Worm (Caenorhabditis elegans): ENCODE results near the gene orc-3.

DNA sequence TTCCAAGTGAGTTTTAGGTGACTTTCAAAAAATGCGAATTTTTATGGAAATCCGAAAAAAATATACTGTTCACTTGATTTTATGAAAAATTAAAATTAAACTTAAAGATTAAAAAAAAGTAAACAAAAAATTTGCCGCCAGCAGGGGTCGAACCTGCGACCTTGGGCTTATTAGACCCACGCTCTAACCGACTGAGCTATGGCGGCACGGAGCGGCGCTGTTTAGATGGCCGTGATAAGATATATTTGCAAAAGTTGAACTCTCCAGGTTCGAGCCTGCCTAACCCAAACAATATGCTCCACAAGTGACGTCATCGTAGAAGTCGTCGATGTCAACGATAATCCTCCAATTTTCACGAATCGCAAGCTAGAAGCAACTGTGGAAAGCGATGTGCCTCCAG, 43.3 kb upstream of the orc-3 start:
- TF ChIP-seq pha-4 (tag; optimal IDR thresholded peaks at IDR 0.05) (no peak), ama-1 (optimal IDR thresholded peaks at IDR 0.05) (no peak), ama-1 (GFP tag; optimal IDR thresholded peaks at IDR 0.05) (no peak), nfya-1 (tag; optimal IDR thresholded peaks at IDR 0.05; ENCODE audit: borderline replicate concordance, insufficient read depth) (no peak), nhr-120 (GFP tag; IDR thresholded peaks at IDR 0.05) (no peak), F10E7.11 (tag; optimal IDR thresholded peaks at IDR 0.05) (no peak), Y53G8AR.9 (GFP tag; conservative IDR thresholded peaks at IDR 0.05) (no peak), nhr-80 (tag; optimal IDR thresholded peaks at IDR 0.05) (no peak)
